Fruit fly (Drosophila melanogaster) whole organism, embryonic: ENCODE measurements around the gene Glt.

Experiments used
- Abd-B ChIP-seq: fragments of 200-800 bp; sonication (Bioruptor generic); optimal IDR thresholded peaks from 2 replicates; lab custom pipeline; 2018; ENCODE audit warnings: missing biosample characterization, mild to moderate bottlenecking, missing genetic modification characterization, moderate library complexity
- Aef1 ChIP-seq: fragments of 200-800 bp; sonication (Bioruptor generic); IDR thresholded peaks from 3 replicates; pipeline ENCODE4 v1.3.6; 2022; ENCODE audit warnings: missing biosample characterization, missing genetic modification characterization
- Atf6 ChIP-seq: fragments of 200-800 bp; sonication (Bioruptor generic); IDR thresholded peaks from 2 replicates; pipeline ENCODE4 v1.3.6; 2022; ENCODE audit warnings: missing biosample characterization, missing genetic modification characterization
- B-H2 ChIP-seq: fragments of 200-800 bp; sonication (Bioruptor generic); optimal IDR thresholded peaks from 2 replicates; lab custom pipeline; 2018; ENCODE audit warnings: missing biosample characterization, mild to moderate bottlenecking, missing genetic modification characterization
- Bgb ChIP-seq: fragments of 200-800 bp; sonication (Bioruptor generic); IDR thresholded peaks from 2 replicates; pipeline ENCODE4 v1.3.6; 2022; ENCODE audit warnings: missing biosample characterization, missing genetic modification characterization; ENCODE audit not compliant: partially characterized antibody
- Bteb2 ChIP-seq: fragments of 200-800 bp; sonication (Bioruptor generic); optimal IDR thresholded peaks from 2 replicates; lab custom pipeline; 2016; ENCODE audit warnings: missing biosample characterization, missing genetic modification characterization
- CG10431 ChIP-seq: fragments of 200-800 bp; sonication (Bioruptor generic); optimal IDR thresholded peaks from 3 replicates; lab custom pipeline; 2018; ENCODE audit warnings: missing biosample characterization, mild to moderate bottlenecking, missing genetic modification characterization
- CG1233 ChIP-seq: fragments of 200-800 bp; sonication (Bioruptor generic); optimal IDR thresholded peaks from 4 replicates; lab custom pipeline; 2018; ENCODE audit warnings: missing biosample characterization, mild to moderate bottlenecking, missing genetic modification characterization
- CG13296 ChIP-seq: fragments of 200-800 bp; sonication (Bioruptor generic); optimal IDR thresholded peaks from 3 replicates; lab custom pipeline; 2018; ENCODE audit warnings: missing biosample characterization, mild to moderate bottlenecking, missing genetic modification characterization
- CG13424 ChIP-seq: fragments of 200-800 bp; sonication (Bioruptor generic); optimal IDR thresholded peaks from 2 replicates; lab custom pipeline; 2019; ENCODE audit warnings: missing biosample characterization, mild to moderate bottlenecking, missing genetic modification characterization, moderate library complexity
- CG14050 ChIP-seq: fragments of 200-800 bp; sonication (Bioruptor generic); IDR thresholded peaks from 3 replicates; pipeline ENCODE4 v1.3.6; 2022; ENCODE audit warnings: missing biosample characterization, missing genetic modification characterization
- CG15073 ChIP-seq: fragments of 200-800 bp; sonication (Bioruptor generic); optimal IDR thresholded peaks from 2 replicates; lab custom pipeline; 2016; ENCODE audit warnings: missing biosample characterization, missing genetic modification characterization
- CG1529 ChIP-seq: fragments of 200-800 bp; sonication (Bioruptor generic); optimal IDR thresholded peaks from 3 replicates; lab custom pipeline; 2018; ENCODE audit warnings: missing biosample characterization, missing genetic modification characterization
- CG16813 ChIP-seq: fragments of 200-800 bp; sonication (Bioruptor generic); IDR thresholded peaks from 3 replicates; pipeline ENCODE4 v1.3.6; 2022; ENCODE audit warnings: missing biosample characterization, missing genetic modification characterization; ENCODE audit not compliant: partially characterized antibody
- CG17359 ChIP-seq: fragments of 200-800 bp; sonication (Bioruptor generic); optimal IDR thresholded peaks from 3 replicates; lab custom pipeline; 2018; ENCODE audit warnings: missing biosample characterization, mild to moderate bottlenecking, missing genetic modification characterization, moderate library complexity
- CG17912 ChIP-seq: fragments of 200-800 bp; sonication (Bioruptor generic); optimal IDR thresholded peaks from 2 replicates; lab custom pipeline; 2018; ENCODE audit warnings: missing biosample characterization, mild to moderate bottlenecking, missing genetic modification characterization
- CG1792 ChIP-seq: fragments of 200-800 bp; sonication (Bioruptor generic); optimal IDR thresholded peaks from 2 replicates; lab custom pipeline; 2016; ENCODE audit warnings: missing biosample characterization, missing genetic modification characterization
- CG1832 ChIP-seq: fragments of 200-800 bp; sonication (Bioruptor generic); optimal IDR thresholded peaks from 2 replicates; lab custom pipeline; 2017; ENCODE audit warnings: missing biosample characterization, mild to moderate bottlenecking, missing genetic modification characterization, inconsistent platforms
- CG2202 ChIP-seq: fragments of 200-800 bp; sonication (Bioruptor generic); optimal IDR thresholded peaks from 2 replicates; lab custom pipeline; 2018; ENCODE audit warnings: missing biosample characterization, mild to moderate bottlenecking, missing genetic modification characterization
- CG2875 ChIP-seq: fragments of 200-800 bp; sonication (Bioruptor generic); optimal IDR thresholded peaks from 2 replicates; lab custom pipeline; 2017; ENCODE audit warnings: missing biosample characterization, mild to moderate bottlenecking, missing genetic modification characterization, missing genetic modification reagents
- CG31365 ChIP-seq: fragments of 200-800 bp; sonication (Bioruptor generic); optimal IDR thresholded peaks from 2 replicates; lab custom pipeline; 2018; ENCODE audit warnings: missing biosample characterization, mild to moderate bottlenecking, missing genetic modification characterization
- CG32532 ChIP-seq: fragments of 200-800 bp; sonication (Bioruptor generic); IDR thresholded peaks from 2 replicates; pipeline ENCODE4 v1.3.6; 2022; ENCODE audit warnings: missing biosample characterization, missing genetic modification characterization
- CG33557 ChIP-seq: fragments of 200-800 bp; sonication (Bioruptor generic); optimal IDR thresholded peaks from 2 replicates; lab custom pipeline; 2019; ENCODE audit warnings: missing biosample characterization, mild to moderate bottlenecking, missing genetic modification characterization, moderate library complexity
- CG34422 ChIP-seq: fragments of 200-800 bp; sonication (Bioruptor generic); IDR thresholded peaks from 3 replicates; pipeline ENCODE4 v1.3.6; 2022; ENCODE audit warnings: missing biosample characterization, missing genetic modification characterization
- CG3847 ChIP-seq: fragments of 200-800 bp; sonication (Bioruptor generic); IDR thresholded peaks from 2 replicates; pipeline ENCODE4 v1.3.6; 2022; ENCODE audit warnings: missing biosample characterization, missing genetic modification characterization
- CG4424 ChIP-seq: fragments of 200-800 bp; sonication (Bioruptor generic); optimal IDR thresholded peaks from 3 replicates; lab custom pipeline; 2016; ENCODE audit warnings: missing biosample characterization, missing genetic modification characterization
- CG6254 ChIP-seq: fragments of 200-800 bp; sonication (Bioruptor generic); optimal IDR thresholded peaks from 3 replicates; lab custom pipeline; 2017; ENCODE audit warnings: mild to moderate bottlenecking, missing biosample characterization, missing genetic modification reagents, missing genetic modification characterization
- CG6765 ChIP-seq: fragments of 200-800 bp; sonication (Bioruptor generic); optimal IDR thresholded peaks from 3 replicates; lab custom pipeline; 2017; ENCODE audit warnings: missing biosample characterization, mild to moderate bottlenecking, missing genetic modification characterization
- CG6791 ChIP-seq: fragments of 200-800 bp; sonication (Bioruptor generic); IDR thresholded peaks from 3 replicates; pipeline ENCODE4 v1.3.6; 2022; ENCODE audit warnings: missing biosample characterization, missing genetic modification characterization; ENCODE audit not compliant: partially characterized antibody
- CG7987 ChIP-seq: fragments of 200-800 bp; sonication (Bioruptor generic); optimal IDR thresholded peaks from 2 replicates; lab custom pipeline; 2018; ENCODE audit warnings: missing biosample characterization, mild to moderate bottlenecking, missing genetic modification characterization, moderate library complexity
- CG9797 ChIP-seq: fragments of 200-800 bp; sonication (Bioruptor generic); optimal IDR thresholded peaks from 3 replicates; lab custom pipeline; 2018; ENCODE audit warnings: missing biosample characterization, mild to moderate bottlenecking, missing genetic modification characterization
- Hand ChIP-seq: fragments of 200-800 bp; sonication (Bioruptor generic); optimal IDR thresholded peaks from 2 replicates; lab custom pipeline; 2017; ENCODE audit warnings: mild to moderate bottlenecking, missing biosample characterization, missing genetic modification reagents, missing genetic modification characterization
- Hr78 ChIP-seq, 2 experiments: fragments of 200-800 bp in 1 of 2; fragments of >200 bp in 1 of 2; sonication (Bioruptor generic) in 1 of 2; optimal IDR thresholded peaks; 2 replicates each; lab custom pipeline; 2017 to 2019; ENCODE audit warnings: missing biosample characterization in 2 of 2, missing genetic modification characterization in 2 of 2, mild to moderate bottlenecking in 1 of 2, moderate library complexity in 1 of 2
- Neu2 ChIP-seq: fragments of 200-800 bp; sonication (Bioruptor generic); optimal IDR thresholded peaks from 3 replicates; lab custom pipeline; 2016; ENCODE audit warnings: missing biosample characterization, missing genetic modification characterization, borderline replicate concordance
- Nf-YA ChIP-seq: fragments of 200-800 bp; sonication (Bioruptor generic); IDR thresholded peaks from 2 replicates; pipeline ENCODE4 v1.3.6; 2022; ENCODE audit warnings: missing biosample characterization, missing genetic modification characterization
- Vsx1 ChIP-seq: fragments of 200-800 bp; sonication (Bioruptor generic); optimal IDR thresholded peaks from 2 replicates; lab custom pipeline; 2017; ENCODE audit warnings: missing biosample characterization, mild to moderate bottlenecking, missing genetic modification characterization, missing genetic modification reagents
- chif ChIP-seq, 2 experiments: fragments of 200-800 bp; sonication (Bioruptor generic); optimal IDR thresholded peaks; 3 replicates each; lab custom pipeline; 2016; ENCODE audit warnings: missing biosample characterization in 2 of 2, missing genetic modification characterization in 2 of 2
- chinmo ChIP-seq: fragments of 200-800 bp; sonication (Bioruptor generic); IDR thresholded peaks from 4 replicates; pipeline ENCODE4 v1.3.6; 2022; ENCODE audit warnings: missing biosample characterization, missing genetic modification characterization; ENCODE audit not compliant: partially characterized antibody
- ci ChIP-seq: fragments of 200-800 bp; sonication (Bioruptor generic); IDR thresholded peaks from 3 replicates; pipeline ENCODE4 v1.3.6; 2022; ENCODE audit warnings: missing biosample characterization, missing genetic modification characterization
- danr ChIP-seq: fragments of 200-800 bp; sonication (Bioruptor generic); IDR thresholded peaks from 2 replicates; pipeline ENCODE4 v1.3.6; 2022; ENCODE audit warnings: missing biosample characterization, missing genetic modification characterization
- dm ChIP-seq: fragments of 200-800 bp; sonication (Bioruptor generic); optimal IDR thresholded peaks from 3 replicates; lab custom pipeline; 2016; ENCODE audit warnings: missing biosample characterization, missing genetic modification characterization
- gro ChIP-seq: fragments of 200-800 bp; sonication (Bioruptor generic); optimal IDR thresholded peaks from 2 replicates; lab custom pipeline; 2016; ENCODE audit warnings: missing biosample characterization, missing genetic modification characterization
- hkb ChIP-seq, 2 experiments: fragments of 200-800 bp in 1 of 2; fragments of >200 bp in 1 of 2; sonication (Bioruptor generic) in 1 of 2; IDR thresholded peaks in 1 of 2; optimal IDR thresholded peaks in 1 of 2; 2 replicates each; pipeline versions ENCODE4 v1.3.6 to Lab custom; 2017 to 2022; ENCODE audit warnings: missing biosample characterization in 1 of 2, missing genetic modification characterization in 1 of 2
- sim ChIP-seq: fragments of 200-800 bp; sonication (Bioruptor generic); IDR thresholded peaks from 2 replicates; pipeline ENCODE4 v1.3.6; 2022; ENCODE audit warnings: missing biosample characterization, missing genetic modification characterization
- ssp ChIP-seq: fragments of 200-800 bp; sonication (Bioruptor generic); IDR thresholded peaks from 2 replicates; pipeline ENCODE4 v1.3.6; 2022; ENCODE audit warnings: missing biosample characterization, missing genetic modification characterization
- sug ChIP-seq: fragments of 200-800 bp; optimal IDR thresholded peaks from 2 replicates; lab custom pipeline; 2019; ENCODE audit warnings: missing biosample characterization, mild to moderate bottlenecking, missing genetic modification characterization, moderate library complexity
- trh ChIP-seq: fragments of 200-800 bp; sonication (Bioruptor generic); optimal IDR thresholded peaks from 2 replicates; lab custom pipeline; 2016; ENCODE audit warnings: missing biosample characterization, missing genetic modification characterization
- unpg ChIP-seq: fragments of 200-800 bp; sonication (Bioruptor generic); optimal IDR thresholded peaks from 3 replicates; lab custom pipeline; 2018; ENCODE audit warnings: missing biosample characterization, mild to moderate bottlenecking, missing genetic modification characterization, moderate library complexity
- z ChIP-seq: fragments of 200-800 bp; sonication (Bioruptor generic); IDR thresholded peaks from 3 replicates; pipeline ENCODE4 v1.3.6; 2022; ENCODE audit warnings: missing biosample characterization, missing genetic modification characterization

Gene Glt

dm6 chr2L:8694250-8694704 lies 21.8 kb downstream of the Glt start (continued):
- TF ChIP-seq CG2202 (tag; lab: Kevin White, UChicago) (no peak), CG32532 (no peak), CG1792 (GFP tag; lab: Kevin White, UChicago) (no peak), ci (peak; percentile 66; the same call in 2 of the 3 replicates), trh (GFP tag; lab: Kevin White, UChicago) (no peak), Vsx1 (peak; percentile 27), ssp (no peak), CG3847 (GFP tag; lab: Robert Waterston, UW) (0 out of 2 replicates have a peak, but pooled peaks have one; percentile 23), CG16813 (no peak), CG1529 (GFP tag; lab: Kevin White, UChicago) (no peak), Bgb (no peak), CG1832 (GFP tag; lab: Kevin White, UChicago) (no peak), CG6254 (GFP tag; lab: Kevin White, UChicago) (no peak), Nf-YA (GFP tag; lab: Robert Waterston, UW) (no peak), chif (GFP tag; optimal IDR thresholded peaks at IDR 0.05; lab: Kevin White, UChicago) (no peak), danr (0 out of 2 replicates have a peak, but pooled peaks have one; percentile 17), dm (GFP tag; lab: Kevin White, UChicago) (no peak), CG14050 (no peak), Abd-B (no peak), Hand (GFP tag; lab: Kevin White, UChicago) (peak; percentile 16), CG2875 (GFP tag; lab: Kevin White, UChicago) (no peak), z (GFP tag; lab: Robert Waterston, UW) (0 out of 3 replicates have a peak, but pooled peaks have one; percentile 13), gro (GFP tag; lab: Kevin White, UChicago) (peak; percentile 70), CG15073 (GFP tag; lab: Kevin White, UChicago) (no peak), CG7987 (GFP tag; lab: Kevin White, UChicago) (peak; percentile 94), chinmo (GFP tag; lab: Robert Waterston, UW) (peak; percentile 87), Atf6 (GFP tag; lab: Robert Waterston, UW) (peak; percentile 47; the same call in 1 of the 2 replicates), CG6791 (GFP tag; lab: Robert Waterston, UW) (no peak), Neu2 (GFP tag; lab: Kevin White, UChicago) (no peak), unpg (GFP tag; lab: Kevin White, UChicago) (peak; percentile 29), Aef1 (GFP tag; lab: Robert Waterston, UW) (no peak), Bteb2 (GFP tag; lab: Kevin White, UChicago) (no peak), CG4424 (GFP tag; lab: Kevin White, UChicago) (no peak), sim (GFP tag; lab: Robert Waterston, UW) (no peak), sug (peak; percentile 97), CG17359 (peak; percentile 13), CG13424 (tag; lab: Kevin White, UChicago) (peak; percentile 2), CG34422 (GFP tag; lab: Robert Waterston, UW) (no peak), CG33557 (no peak), CG13296 (peak; percentile 58), CG17912 (GFP tag; lab: Kevin White, UChicago) (peak; percentile 13), CG9797 (GFP tag; lab: Kevin White, UChicago) (no peak), hkb (optimal IDR thresholded peaks at IDR 0.05; lab: Kevin White, UChicago) (no peak), hkb (GFP tag; IDR thresholded peaks at IDR 0.05; lab: Robert Waterston, UW) (no peak), CG1233 (GFP tag; lab: Kevin White, UChicago) (no peak), CG10431 (no peak), B-H2 (GFP tag; lab: Kevin White, UChicago) (peak; percentile 12), CG31365 (tag; lab: Kevin White, UChicago) (peak; percentile 5), Hr78 (GFP tag; optimal IDR thresholded peaks at IDR 0.05; lab: Kevin White, UChicago) (peak in 1 of 2 experiments; percentile 3), CG6765 (no peak)
